Worm (Caenorhabditis elegans): ENCODE measurements around the gene H17B01.2.

Gene H17B01.2

DNA sequence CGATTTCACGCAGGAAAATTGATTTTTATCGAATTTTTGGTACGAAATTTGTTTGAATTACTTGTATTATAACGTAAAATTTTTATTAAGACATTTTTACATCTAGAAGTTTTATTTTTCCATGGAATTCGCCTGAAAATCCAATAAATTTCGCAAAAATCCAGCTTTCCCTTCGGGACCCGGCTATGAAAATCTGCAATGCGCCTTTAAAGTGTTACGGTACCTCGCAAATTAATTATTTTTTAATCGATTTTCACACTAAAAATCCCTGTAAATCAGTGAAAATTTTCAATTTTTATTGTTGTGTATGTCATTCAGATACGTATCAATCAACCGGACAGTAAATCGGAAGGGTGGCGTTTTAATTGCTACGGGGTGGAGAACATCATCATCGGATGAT, 30.6 kb downstream of the H17B01.2 start:
- TF ChIP-seq ceh-36 (tag; optimal IDR thresholded peaks at IDR 0.05) (no peak), scrt-1 (GFP tag; IDR thresholded peaks at IDR 0.05) (no peak), ets-7 (tag; optimal IDR thresholded peaks at IDR 0.05) (no peak), tra-4 (tag; optimal IDR thresholded peaks at IDR 0.05) (no peak), hnd-1 (tag; optimal IDR thresholded peaks at IDR 0.05) (no peak), flt-1 (GFP tag; IDR thresholded peaks at IDR 0.05) (no peak), ama-1 (optimal IDR thresholded peaks at IDR 0.05) (no peak), hmg-4 (GFP tag; optimal IDR thresholded peaks at IDR 0.05) (no peak), aly-1 (tag; optimal IDR thresholded peaks at IDR 0.05) (no peak)

DNA sequence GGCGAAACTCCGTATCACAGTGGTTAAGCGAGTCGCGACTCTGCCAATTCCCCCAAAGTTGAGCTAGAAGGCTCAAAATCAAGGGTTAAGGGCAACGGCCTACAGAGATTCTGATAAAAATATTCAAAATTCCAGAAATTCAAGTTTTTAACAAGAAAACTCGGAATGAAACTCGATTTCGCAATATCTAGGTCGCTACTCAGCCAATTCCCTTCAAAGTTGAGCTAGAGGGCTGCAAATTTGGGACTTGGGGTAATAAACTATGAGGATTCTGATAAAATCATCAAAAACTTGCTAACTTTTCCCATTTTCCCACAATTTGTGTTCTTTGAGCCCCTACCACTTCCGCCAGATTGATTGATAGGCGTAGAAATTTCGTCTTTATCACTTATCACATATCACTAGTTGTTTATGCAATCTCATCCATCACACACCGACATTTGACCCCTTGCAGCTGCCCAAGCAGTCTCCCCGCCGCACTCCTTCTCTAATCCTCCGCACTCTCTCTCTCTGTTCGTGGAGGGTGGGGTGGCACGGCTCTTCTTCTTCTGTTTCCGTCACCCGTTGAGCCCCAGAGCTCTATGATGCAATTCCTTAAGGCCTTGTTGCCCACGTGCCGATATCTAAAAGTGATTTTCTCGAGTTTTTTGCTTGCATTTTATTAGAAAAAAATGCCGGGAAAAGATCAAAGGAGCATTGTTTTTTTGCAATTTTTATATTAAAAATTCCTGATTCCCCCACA, 31.4 kb downstream of the H17B01.2 start:
- TF ChIP-seq hmg-4 (GFP tag; optimal IDR thresholded peaks at IDR 0.05) (peak; percentile 49), tbx-37 (GFP tag; conservative IDR thresholded peaks at IDR 0.05) (no peak), sea-1 (GFP tag; conservative IDR thresholded peaks at IDR 0.05) (0 out of 2 replicates have a peak, but pooled peaks have one; percentile 21)

DNA sequence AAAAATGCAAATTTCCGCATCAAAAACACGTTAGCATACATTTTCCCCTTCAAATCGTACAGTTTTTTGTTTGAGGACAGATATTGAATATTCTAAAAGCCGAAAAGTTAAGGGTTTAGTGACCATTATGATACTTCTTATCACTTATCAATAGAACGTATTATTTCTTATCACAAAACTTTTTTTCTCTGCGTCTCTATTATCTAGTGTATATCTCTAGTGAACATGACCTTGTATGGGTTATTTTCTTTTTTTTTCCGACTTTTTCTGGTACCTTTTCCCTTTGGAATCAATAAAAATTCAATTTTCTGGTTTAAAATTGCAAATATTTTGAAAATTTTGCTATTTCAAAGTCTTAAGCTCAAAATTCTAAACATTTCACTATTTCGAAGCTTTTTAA, 33.3 kb downstream of the H17B01.2 start:
- TF ChIP-seq ceh-36 (tag; optimal IDR thresholded peaks at IDR 0.05) (no peak), ceh-13 (GFP tag; optimal IDR thresholded peaks at IDR 0.05) (no peak), scrt-1 (GFP tag; IDR thresholded peaks at IDR 0.05) (no peak), hnd-1 (tag; optimal IDR thresholded peaks at IDR 0.05) (no peak), F13C5.2 (tag; optimal IDR thresholded peaks at IDR 0.05) (no peak), sea-1 (GFP tag; conservative IDR thresholded peaks at IDR 0.05) (no peak), tbx-37 (GFP tag; conservative IDR thresholded peaks at IDR 0.05) (no peak), ama-1 (optimal IDR thresholded peaks at IDR 0.05) (no peak), ets-7 (tag; optimal IDR thresholded peaks at IDR 0.05) (no peak), flt-1 (GFP tag; IDR thresholded peaks at IDR 0.05) (no peak), tbx-11 (GFP tag; IDR thresholded peaks at IDR 0.05) (no peak), hmg-4 (GFP tag; optimal IDR thresholded peaks at IDR 0.05) (no peak), hmbx-1 (tag; optimal IDR thresholded peaks at IDR 0.05) (no peak), aly-1 (tag; optimal IDR thresholded peaks at IDR 0.05) (no peak), B0310.2 (tag; optimal IDR thresholded peaks at IDR 0.05) (no peak), tra-4 (tag; optimal IDR thresholded peaks at IDR 0.05) (no peak), pes-1 (GFP tag; IDR thresholded peaks at IDR 0.05) (no peak)

DNA sequence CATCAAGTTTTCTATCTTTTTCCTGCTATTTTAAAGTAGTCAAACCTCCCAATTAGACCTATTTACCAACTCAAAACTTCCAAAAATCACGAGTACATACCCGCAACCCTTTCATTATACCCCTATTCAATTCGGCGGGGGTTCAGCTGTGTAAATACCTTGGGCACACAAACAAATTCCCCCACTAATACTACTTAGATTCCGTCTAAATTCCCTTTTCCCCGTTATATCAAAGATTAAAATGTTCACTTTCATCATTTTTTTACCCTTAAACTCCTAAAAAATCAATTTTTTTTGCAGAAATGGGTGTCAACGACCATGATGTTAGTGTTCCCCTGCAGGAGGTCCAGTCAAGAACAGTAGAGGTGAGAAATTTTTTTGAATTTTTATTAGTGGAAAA, 33.9 kb downstream of the H17B01.2 start, which contains the start of gene fdgt-1:
TSS of gene fdgt-1 (plus strand) at position 301 of the 400 bp plus-strand sequence.
- TF ChIP-seq scrt-1 (GFP tag; IDR thresholded peaks at IDR 0.05) (no peak), pes-1 (GFP tag; IDR thresholded peaks at IDR 0.05) (0 out of 2 replicates have a peak, but pooled peaks have one; percentile 3)

DNA sequence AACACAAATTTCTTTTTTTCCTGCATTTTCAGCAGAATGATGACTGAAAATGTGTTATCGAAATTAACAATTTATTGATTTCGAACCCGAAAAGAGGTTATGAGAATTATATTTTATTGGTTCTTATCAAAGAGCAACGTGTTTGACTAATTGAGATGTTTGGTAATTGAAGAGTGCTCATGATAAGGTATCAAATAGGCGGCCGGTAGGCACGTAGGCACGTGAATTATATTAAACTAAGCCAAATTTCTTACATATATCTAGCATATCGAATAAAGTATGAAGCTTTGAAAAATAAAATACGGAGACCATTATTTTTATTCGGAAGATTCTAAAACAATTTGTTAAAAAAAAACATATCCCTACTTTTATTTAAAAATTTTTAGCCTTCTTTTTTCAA, 47.0 kb downstream of the H17B01.2 start, which contains the start of gene math-45:
TSS of gene math-45 (minus strand) at position 101 of the 400 bp plus-strand sequence.
- TF ChIP-seq tbx-11 (GFP tag; IDR thresholded peaks at IDR 0.05) (no peak), hmbx-1 (tag; optimal IDR thresholded peaks at IDR 0.05) (no peak), ceh-13 (GFP tag; optimal IDR thresholded peaks at IDR 0.05) (no peak), tra-4 (tag; optimal IDR thresholded peaks at IDR 0.05) (no peak), scrt-1 (GFP tag; IDR thresholded peaks at IDR 0.05) (no peak), aly-1 (tag; optimal IDR thresholded peaks at IDR 0.05) (no peak), hmg-4 (GFP tag; optimal IDR thresholded peaks at IDR 0.05) (no peak), hnd-1 (tag; optimal IDR thresholded peaks at IDR 0.05) (no peak), tbx-37 (GFP tag; conservative IDR thresholded peaks at IDR 0.05) (no peak), F13C5.2 (tag; optimal IDR thresholded peaks at IDR 0.05) (no peak), ceh-36 (tag; optimal IDR thresholded peaks at IDR 0.05) (no peak), ets-7 (tag; optimal IDR thresholded peaks at IDR 0.05) (no peak), ama-1 (optimal IDR thresholded peaks at IDR 0.05) (no peak), flt-1 (GFP tag; IDR thresholded peaks at IDR 0.05) (no peak), pes-1 (GFP tag; IDR thresholded peaks at IDR 0.05) (no peak)

DNA sequence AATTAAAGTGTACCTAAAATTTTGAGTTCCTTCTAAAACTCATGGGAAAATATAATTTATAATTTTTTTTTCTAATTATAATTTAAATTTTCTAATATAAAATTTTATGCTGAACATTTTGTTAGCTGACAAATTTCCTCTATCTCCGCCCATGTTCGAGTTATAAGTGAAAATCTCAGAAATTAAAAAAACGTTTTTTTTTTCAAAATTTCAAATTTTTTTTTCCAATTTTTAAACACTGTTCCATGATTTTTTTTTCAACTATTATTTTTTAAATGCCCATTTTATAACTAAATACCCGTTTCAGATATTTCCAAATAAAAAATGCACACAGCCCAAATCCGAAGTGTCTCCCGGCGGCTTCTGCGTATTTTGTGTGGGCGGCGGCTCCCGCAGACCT, 48.5 kb downstream of the H17B01.2 start, which contains the start of gene Y51H7BR.8:
TSS of gene Y51H7BR.8 (plus strand) at position 301 of the 400 bp plus-strand sequence.
- TF ChIP-seq aly-1 (tag; optimal IDR thresholded peaks at IDR 0.05) (no peak), ama-1 (optimal IDR thresholded peaks at IDR 0.05) (no peak), sea-1 (GFP tag; conservative IDR thresholded peaks at IDR 0.05) (no peak), tbx-11 (GFP tag; IDR thresholded peaks at IDR 0.05) (no peak), F13C5.2 (tag; optimal IDR thresholded peaks at IDR 0.05) (no peak), ceh-13 (GFP tag; optimal IDR thresholded peaks at IDR 0.05) (no peak), B0310.2 (tag; optimal IDR thresholded peaks at IDR 0.05) (no peak), hnd-1 (tag; optimal IDR thresholded peaks at IDR 0.05) (no peak), hmg-4 (GFP tag; optimal IDR thresholded peaks at IDR 0.05) (no peak), pes-1 (GFP tag; IDR thresholded peaks at IDR 0.05) (no peak), hmbx-1 (tag; optimal IDR thresholded peaks at IDR 0.05) (no peak), tbx-37 (GFP tag; conservative IDR thresholded peaks at IDR 0.05) (no peak), ets-7 (tag; optimal IDR thresholded peaks at IDR 0.05) (no peak), tra-4 (tag; optimal IDR thresholded peaks at IDR 0.05) (no peak), ceh-36 (tag; optimal IDR thresholded peaks at IDR 0.05) (no peak), scrt-1 (GFP tag; IDR thresholded peaks at IDR 0.05) (no peak), flt-1 (GFP tag; IDR thresholded peaks at IDR 0.05) (no peak)

DNA sequence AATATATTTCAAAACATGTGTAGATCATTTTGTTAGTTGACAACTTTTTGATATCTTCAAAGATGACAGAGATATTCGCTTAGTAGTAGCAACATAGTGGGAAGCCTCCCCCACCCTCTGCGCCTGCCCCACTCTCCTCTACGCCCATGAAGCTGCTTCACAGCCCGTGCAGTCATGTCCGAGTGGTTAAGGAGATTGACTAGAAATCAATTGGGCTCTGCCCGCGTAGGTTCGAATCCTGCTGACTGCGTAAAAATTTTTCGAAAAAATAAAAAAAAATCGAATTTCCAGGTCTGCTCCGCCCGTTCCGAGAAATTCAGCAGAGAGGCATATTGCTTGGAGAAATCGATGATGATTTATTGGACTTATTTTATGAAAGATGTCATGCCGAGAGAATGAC, 49.5 kb downstream of the H17B01.2 start:
- TF ChIP-seq pes-1 (GFP tag; IDR thresholded peaks at IDR 0.05) (0 out of 2 replicates have a peak, but pooled peaks have one; percentile 47), ceh-13 (GFP tag; optimal IDR thresholded peaks at IDR 0.05) (no peak), flt-1 (GFP tag; IDR thresholded peaks at IDR 0.05) (0 out of 2 replicates have a peak, but pooled peaks have one; percentile 21), scrt-1 (GFP tag; IDR thresholded peaks at IDR 0.05) (0 out of 2 replicates have a peak, but pooled peaks have one; percentile 24), hmg-4 (GFP tag; optimal IDR thresholded peaks at IDR 0.05) (no peak), tbx-37 (GFP tag; conservative IDR thresholded peaks at IDR 0.05) (no peak)
